Fruit fly (Drosophila melanogaster): ENCODE results near the gene CG32568.
A peak's percentile ranks its signal among the peaks of the same experiment; 100 is the strongest.

DNA sequence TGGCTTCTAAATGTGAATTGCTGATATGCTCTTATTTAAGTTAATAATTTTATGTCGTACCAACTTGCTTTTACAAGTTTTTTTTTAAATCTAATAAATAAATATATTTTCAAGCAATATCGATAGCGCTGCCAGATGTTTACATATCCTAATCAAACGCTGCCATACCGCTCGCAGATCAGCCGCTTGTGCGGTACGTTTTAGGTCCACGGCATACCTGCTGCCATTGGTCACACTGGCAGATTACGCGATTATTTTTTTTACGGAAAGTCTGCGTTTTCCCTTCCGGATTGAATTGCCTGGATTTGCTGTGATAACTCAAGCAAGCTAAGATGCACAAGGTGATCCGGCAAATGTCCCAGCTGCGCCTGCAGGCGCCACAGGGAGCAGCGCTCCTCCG, 43.0 kb downstream of the CG32568 start, which contains the start of gene mRpL22:
- TF ChIP-seq CTCF (optimal IDR thresholded peaks at IDR 0.05): peak in 1 of 2 experiments; percentile 31
- TF ChIP-seq CG8478 (optimal IDR thresholded peaks at IDR 0.05): no peak

All from S2 (cell line).